Worm (Caenorhabditis elegans) whole organism, early embryonic: Measurements from ENCODE around the gene his-64.

ENCODE experiments used
- aly-1 ChIP-seq: sonication (generic microtip); optimal IDR thresholded peaks from 2 replicates; lab custom pipeline; 2016; ENCODE audit warnings: missing genetic modification characterization, missing compliant biosample characterization
- ama-1 ChIP-seq: fragments of 150-350 bp; optimal IDR thresholded peaks from 2 replicates; lab custom pipeline; 2014
- ceh-13 ChIP-seq: fragments of 200-800 bp; sonication (Bioruptor generic); optimal IDR thresholded peaks from 2 replicates; lab custom pipeline; 2018; ENCODE audit warnings: mild to moderate bottlenecking, missing genetic modification characterization, missing compliant biosample characterization
- hmg-4 ChIP-seq: fragments of 200-800 bp; sonication (Bioruptor generic); optimal IDR thresholded peaks from 2 replicates; lab custom pipeline; 2018; ENCODE audit warnings: mild to moderate bottlenecking, missing genetic modification characterization, missing compliant biosample characterization
- pes-1 ChIP-seq: fragments of 200-800 bp; sonication (Bioruptor generic); IDR thresholded peaks from 2 replicates; pipeline ENCODE4 v1.3.6; 2022; ENCODE audit warnings: missing genetic modification reagents, missing genetic modification characterization, missing compliant biosample characterization
- tbx-11 ChIP-seq: fragments of 200-800 bp; sonication (Bioruptor generic); IDR thresholded peaks from 2 replicates; pipeline ENCODE4 v1.3.6; 2022; ENCODE audit warnings: missing genetic modification characterization, missing compliant biosample characterization
- tra-4 ChIP-seq: sonication (generic microtip); optimal IDR thresholded peaks from 2 replicates; lab custom pipeline; 2017; ENCODE audit warnings: missing genetic modification characterization, missing compliant biosample characterization

ce11 chrIV:11375713-11376112 is 31.2 kb upstream of the his-64 start:
- no peak for TF ChIP-seq aly-1 (tag; lab: Kevin White, UChicago)
- no peak for TF ChIP-seq tra-4 (tag; lab: Kevin White, UChicago)
- no peak for TF ChIP-seq pes-1 (GFP tag; lab: Robert Waterston, UW)
- no peak for TF ChIP-seq ceh-13
- no peak for TF ChIP-seq tbx-11
- TF ChIP-seq ama-1 (lab: Kevin White, UChicago): no peak
- no peak for TF ChIP-seq hmg-4 (GFP tag; lab: Kevin White, UChicago)
